Fruit fly (Drosophila melanogaster): ENCODE measurements around the gene Gba1a.

Gba1a gene

DNA sequence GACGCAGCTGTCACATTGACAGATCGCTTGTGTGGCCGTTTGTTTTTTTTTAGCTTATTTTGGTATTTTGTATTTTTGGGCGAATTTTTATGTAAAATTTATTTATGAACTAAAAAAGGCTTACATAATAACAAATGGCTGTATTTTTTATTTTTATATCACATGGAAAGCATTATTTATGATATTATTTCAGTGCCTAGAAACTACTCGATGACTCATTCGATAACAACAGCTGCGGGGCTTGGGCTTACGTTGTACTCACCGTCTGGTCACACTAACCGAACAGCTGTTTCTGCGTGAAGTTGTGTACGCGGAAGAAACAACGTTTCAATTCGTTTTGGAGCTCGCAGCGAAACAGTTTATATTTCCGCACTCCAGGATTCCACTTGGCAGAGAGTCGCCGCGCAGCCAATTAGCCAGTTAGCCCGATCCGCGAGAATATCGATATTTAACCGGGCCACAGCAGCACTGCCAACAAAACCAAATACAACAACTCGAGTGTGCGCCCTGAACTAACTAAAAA, 32.6 kb downstream of the Gba1a start, which contains the start of the genes Hmgcr and Rpn9 (continued):
- peak; percentile 49 for TF ChIP-seq gsb-n (tag; optimal IDR thresholded peaks at IDR 0.05)
- TF ChIP-seq pzg (GFP tag; optimal IDR thresholded peaks at IDR 0.05), result peak; percentile 90
- TF ChIP-seq CG8290 (GFP tag; optimal IDR thresholded peaks at IDR 0.05), result peak; percentile 8
- peak in 1 of 2 experiments; percentile 47 for TF ChIP-seq CG8290 (tag; optimal IDR thresholded peaks at IDR 0.05)
- TF ChIP-seq Ptx1 (GFP tag; IDR thresholded peaks at IDR 0.05), result no peak
- no peak for TF ChIP-seq Usf (GFP tag; optimal IDR thresholded peaks at IDR 0.05)
- TF ChIP-seq CG18476 (GFP tag; optimal IDR thresholded peaks at IDR 0.05), result no peak
- peak; percentile 31 for TF ChIP-seq salm (tag; optimal IDR thresholded peaks at IDR 0.05)
- no peak for TF ChIP-seq bab2 (GFP tag; optimal IDR thresholded peaks at IDR 0.05)
- no peak for TF ChIP-seq abd-A (tag; optimal IDR thresholded peaks at IDR 0.05)
- no peak for TF ChIP-seq hbn (GFP tag; IDR thresholded peaks at IDR 0.05; ENCODE audit: partially characterized antibody)
- TF ChIP-seq Jarid2 (GFP tag; optimal IDR thresholded peaks at IDR 0.05), result peak; percentile 86
- TF ChIP-seq Stat92E (GFP tag; optimal IDR thresholded peaks at IDR 0.05), result peak in 1 of 3 experiments; percentile 56
- TF ChIP-seq GATAe (GFP tag; conservative IDR thresholded peaks at IDR 0.05), result no peak
- TF ChIP-seq CG9609 (GFP tag; optimal IDR thresholded peaks at IDR 0.05), result no peak
- TF ChIP-seq CG13296 (GFP tag; optimal IDR thresholded peaks at IDR 0.05), result peak; percentile 18
- no peak for TF ChIP-seq CG31388 (GFP tag; optimal IDR thresholded peaks at IDR 0.05)
- peak; percentile 70 for TF ChIP-seq ewg (GFP tag; optimal IDR thresholded peaks at IDR 0.05)
- TF ChIP-seq CG31441 (GFP tag; IDR thresholded peaks at IDR 0.05), result peak; percentile 42
- TF ChIP-seq CG14860 (GFP tag; IDR thresholded peaks at IDR 0.05; ENCODE audit: partially characterized antibody), result no peak
- no peak for TF ChIP-seq esg (GFP tag; conservative IDR thresholded peaks at IDR 0.05)
- TF ChIP-seq mld (GFP tag; IDR thresholded peaks at IDR 0.05; ENCODE audit: partially characterized antibody), result 0 out of 3 replicates have a peak, but pooled peaks have one; percentile 64
- TF ChIP-seq CG4328 (GFP tag; optimal IDR thresholded peaks at IDR 0.05), result no peak
- TF ChIP-seq CG17802 (tag; optimal IDR thresholded peaks at IDR 0.05), result no peak
- TF ChIP-seq Fer3 (tag; optimal IDR thresholded peaks at IDR 0.05), result peak; percentile 3
- TF ChIP-seq slp2 (GFP tag; optimal IDR thresholded peaks at IDR 0.05), result no peak
- TF ChIP-seq maf-S (GFP tag; optimal IDR thresholded peaks at IDR 0.05), result no peak
- no peak for TF ChIP-seq CG10959 (GFP tag; IDR thresholded peaks at IDR 0.05)
- TF ChIP-seq CG7745 (tag; optimal IDR thresholded peaks at IDR 0.05), result no peak
- TF ChIP-seq CG4730 (GFP tag; IDR thresholded peaks at IDR 0.05), result no peak
- no peak for TF ChIP-seq Lpt (GFP tag; optimal IDR thresholded peaks at IDR 0.05)
- no peak for TF ChIP-seq CG13775 (GFP tag; optimal IDR thresholded peaks at IDR 0.05)
- TF ChIP-seq Blimp-1 (GFP tag; optimal IDR thresholded peaks at IDR 0.05), result peak; percentile 11
- TF ChIP-seq Rfx (GFP tag; IDR thresholded peaks at IDR 0.05), result no peak
- no peak for TF ChIP-seq CG3163 (GFP tag; optimal IDR thresholded peaks at IDR 0.05)
- peak; percentile 65 for TF ChIP-seq phol (tag; optimal IDR thresholded peaks at IDR 0.05)
- TF ChIP-seq exex (tag; optimal IDR thresholded peaks at IDR 0.05), result peak; percentile 17
- peak; percentile 77 for TF ChIP-seq CG14710 (tag; optimal IDR thresholded peaks at IDR 0.05)
- no peak for TF ChIP-seq CG31224 (GFP tag; IDR thresholded peaks at IDR 0.05)
- TF ChIP-seq grn (GFP tag; optimal IDR thresholded peaks at IDR 0.05), result no peak
- TF ChIP-seq Mes4 (GFP tag; optimal IDR thresholded peaks at IDR 0.05), result peak; percentile 50
- peak; percentile 48 for TF ChIP-seq Dp (GFP tag; optimal IDR thresholded peaks at IDR 0.05)
- TF ChIP-seq Lim3 (GFP tag; IDR thresholded peaks at IDR 0.05), result no peak
- no peak for TF ChIP-seq ato (GFP tag; IDR thresholded peaks at IDR 0.05; ENCODE audit: partially characterized antibody)
- TF ChIP-seq E2f2 (GFP tag; IDR thresholded peaks at IDR 0.05), result peak; percentile 25; the same call in 1 of the 2 replicates
- TF ChIP-seq sna (GFP tag; IDR thresholded peaks at IDR 0.05; ENCODE audit: partially characterized antibody), result no peak
- TF ChIP-seq her (GFP tag; optimal IDR thresholded peaks at IDR 0.05), result no peak
- no peak for TF ChIP-seq HmgD (GFP tag; optimal IDR thresholded peaks at IDR 0.05)
- TF ChIP-seq CG9932 (GFP tag; IDR thresholded peaks at IDR 0.05), result no peak
- no peak for TF ChIP-seq tap (tag; optimal IDR thresholded peaks at IDR 0.05)
- no peak for TF ChIP-seq CG6175 (GFP tag; IDR thresholded peaks at IDR 0.05)
